Worm (Caenorhabditis elegans): ENCODE measurements around the gene F55D10.4.

DNA sequence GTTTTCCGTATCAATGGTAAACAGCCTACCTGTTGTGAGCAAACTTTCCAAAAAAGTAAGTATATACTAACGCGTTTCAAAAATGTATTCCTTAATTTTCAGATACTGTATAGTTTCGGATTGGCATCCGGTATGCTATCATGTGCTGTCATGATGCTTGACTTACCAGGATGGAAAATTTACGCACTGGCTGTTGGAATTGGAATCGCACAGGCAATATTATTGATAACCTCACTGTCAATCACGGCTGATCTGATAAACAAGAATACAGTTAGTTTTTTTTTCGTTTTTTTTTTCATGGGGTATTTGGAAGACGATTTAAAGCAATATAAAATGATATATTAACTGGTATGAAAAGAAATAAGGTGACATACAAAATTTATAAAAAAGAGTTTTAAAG lies 48.6 kb downstream of the F55D10.4 start:
- TF ChIP-seq nhr-237 (tag; optimal IDR thresholded peaks at IDR 0.05) (no peak), blmp-1 (tag; optimal IDR thresholded peaks at IDR 0.05) (no peak), ztf-11 (tag; optimal IDR thresholded peaks at IDR 0.05) (no peak), unc-62 (GFP tag; optimal IDR thresholded peaks at IDR 0.05) (no peak), nhr-2 (tag; optimal IDR thresholded peaks at IDR 0.05) (no peak)

All from whole organism, mixed stage, embryonic.